Fruit fly (Drosophila melanogaster): ENCODE measurements around the gene CG7567.

The CG7567 gene

DNA sequence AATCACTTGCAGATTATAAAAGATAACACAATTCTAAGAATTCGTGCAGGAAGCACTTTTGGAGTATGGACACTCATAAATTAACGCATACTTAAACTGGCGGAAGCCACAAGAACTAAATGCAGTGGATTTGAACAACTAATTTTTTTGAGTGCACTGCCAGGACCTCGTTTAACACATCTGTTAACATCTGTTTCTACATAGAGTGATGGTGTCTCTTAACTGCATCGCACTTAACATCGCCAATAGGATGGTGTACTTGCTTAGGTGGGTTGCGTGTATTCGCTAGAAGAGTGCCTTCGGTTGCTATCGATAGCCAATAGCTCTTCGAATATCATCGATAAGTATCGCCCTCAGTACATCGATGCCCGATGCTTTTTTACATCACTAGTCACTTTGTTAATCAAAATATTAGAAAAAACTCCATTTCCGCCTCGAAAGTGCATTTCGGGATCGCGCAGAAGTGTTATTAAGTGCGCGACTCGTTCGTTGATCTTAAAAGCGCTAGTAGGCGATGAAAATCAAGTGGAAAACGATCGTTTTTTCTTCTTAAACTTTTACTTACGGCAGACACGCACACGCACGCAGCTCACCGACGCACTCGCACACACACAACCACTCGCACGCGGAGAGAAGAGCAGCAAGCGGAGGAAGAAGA, 3.7 kb upstream of the CG7567 start, which contains the start of gene alph (continued):
- TF ChIP-seq CG10267 (tag; optimal IDR thresholded peaks at IDR 0.05) (peak; percentile 62), Oli (tag; optimal IDR thresholded peaks at IDR 0.05) (peak; percentile 3), gcm (GFP tag; optimal IDR thresholded peaks at IDR 0.05) (no peak), Pdp1 (GFP tag; optimal IDR thresholded peaks at IDR 0.05) (peak in 1 of 2 experiments; percentile 81), gfzf (GFP tag; optimal IDR thresholded peaks at IDR 0.05) (peak; percentile 53), CG12104 (GFP tag; optimal IDR thresholded peaks at IDR 0.05) (no peak), HLH4C (GFP tag; IDR thresholded peaks at IDR 0.05; ENCODE audit: partially characterized antibody) (peak; percentile 96), CG16813 (GFP tag; IDR thresholded peaks at IDR 0.05; ENCODE audit: partially characterized antibody) (peak; percentile 99), Chrac-16 (GFP tag; optimal IDR thresholded peaks at IDR 0.05) (peak; percentile 39), CG2875 (GFP tag; optimal IDR thresholded peaks at IDR 0.05) (peak; percentile 43), oc (tag; optimal IDR thresholded peaks at IDR 0.05) (no peak), Bgb (GFP tag; IDR thresholded peaks at IDR 0.05; ENCODE audit: partially characterized antibody) (peak; percentile 99), Bteb2 (GFP tag; optimal IDR thresholded peaks at IDR 0.05) (peak; percentile 15), CG34422 (GFP tag; IDR thresholded peaks at IDR 0.05) (no peak), CG11398 (GFP tag; optimal IDR thresholded peaks at IDR 0.05) (peak; percentile 54), CG14014 (GFP tag; IDR thresholded peaks at IDR 0.05) (peak; percentile 10; the same call in 1 of the 2 replicates), disco-r (GFP tag; optimal IDR thresholded peaks at IDR 0.05) (no peak), esg (GFP tag; conservative IDR thresholded peaks at IDR 0.05) (no peak), kay (GFP tag; optimal IDR thresholded peaks at IDR 0.05) (no peak), CG31224 (GFP tag; IDR thresholded peaks at IDR 0.05) (peak; percentile 14; the same call in 1 of the 2 replicates), ranshi (GFP tag; IDR thresholded peaks at IDR 0.05) (0 out of 2 replicates have a peak, but pooled peaks have one; percentile 14)

DNA sequence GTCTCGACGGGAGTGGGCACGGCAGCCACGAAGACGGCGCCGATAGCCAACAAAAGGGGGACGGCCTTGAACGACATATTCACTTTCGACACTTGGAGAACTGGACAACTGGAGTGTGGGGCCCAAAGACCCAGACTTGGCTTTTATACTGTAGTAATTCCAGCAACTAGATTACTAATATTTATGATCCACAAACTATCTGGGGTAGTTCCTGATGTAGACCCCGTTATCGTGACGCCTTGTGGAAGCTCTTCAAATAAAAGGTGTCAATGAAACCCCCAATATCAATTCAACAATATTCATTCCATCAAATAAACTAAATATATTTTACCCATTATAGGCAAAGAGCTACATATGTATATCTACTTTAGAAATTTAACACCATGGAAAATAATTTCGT, 2.9 kb upstream of the CG7567 start, which contains the start of gene CG31041:
Gene CG31041, minus strand, starts transcription at position 101 of the 400 bp plus-strand sequence.
- TF ChIP-seq CG8281 (tag; optimal IDR thresholded peaks at IDR 0.05), result peak; percentile 35
- TF ChIP-seq CG10959 (GFP tag; IDR thresholded peaks at IDR 0.05), result no peak

DNA sequence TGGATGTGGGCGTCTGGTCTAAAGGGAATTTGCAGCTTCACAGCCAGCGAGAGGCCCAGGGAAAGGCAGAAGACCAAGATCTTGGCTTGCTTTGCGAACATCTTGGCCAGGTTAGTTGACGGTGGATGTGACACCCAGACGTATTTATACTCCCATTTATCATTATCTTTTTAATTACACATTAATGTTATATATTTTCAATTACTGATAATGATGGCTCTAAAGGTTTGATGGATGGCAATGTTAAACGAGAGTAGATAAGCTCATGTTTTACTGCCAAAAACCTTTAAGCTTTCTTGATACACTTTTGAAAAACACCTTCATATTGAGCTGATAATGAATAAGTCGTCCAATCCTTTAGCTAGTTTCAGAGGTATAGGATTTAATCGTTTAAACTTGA, 1.8 kb upstream of the CG7567 start, which contains the start of gene CG11470:
Gene CG11470, minus strand, starts transcription at position 101 of the 400 bp plus-strand sequence.
- TF ChIP-seq Optix (GFP tag; IDR thresholded peaks at IDR 0.05), result 0 out of 3 replicates have a peak, but pooled peaks have one; percentile 9
- no peak for TF ChIP-seq her (GFP tag; optimal IDR thresholded peaks at IDR 0.05)

DNA sequence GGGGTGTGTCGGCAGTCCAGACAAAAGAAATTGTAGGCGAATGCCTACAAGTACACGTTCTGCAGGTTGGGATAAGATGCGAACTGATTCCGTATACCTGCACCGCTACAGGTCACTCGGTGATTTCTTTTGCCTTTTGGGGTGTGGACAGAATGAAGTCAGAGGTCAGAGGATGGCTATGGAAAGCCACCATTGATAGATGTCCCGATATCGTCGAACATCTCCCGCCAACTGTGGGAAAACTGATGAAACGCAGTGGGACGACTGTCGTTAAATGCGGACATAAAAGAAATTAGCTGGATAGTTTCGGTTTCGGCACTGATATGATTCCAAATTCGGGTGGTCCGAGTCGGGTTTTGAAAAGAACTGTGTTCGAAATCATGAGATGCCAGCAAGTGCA, 1.2 kb downstream of the CG7567 start:
- TF ChIP-seq tll (GFP tag; optimal IDR thresholded peaks at IDR 0.05) (peak in 1 of 2 experiments; percentile 80), ind (GFP tag; optimal IDR thresholded peaks at IDR 0.05) (no peak), zen (tag; optimal IDR thresholded peaks at IDR 0.05) (peak; percentile 53)

DNA sequence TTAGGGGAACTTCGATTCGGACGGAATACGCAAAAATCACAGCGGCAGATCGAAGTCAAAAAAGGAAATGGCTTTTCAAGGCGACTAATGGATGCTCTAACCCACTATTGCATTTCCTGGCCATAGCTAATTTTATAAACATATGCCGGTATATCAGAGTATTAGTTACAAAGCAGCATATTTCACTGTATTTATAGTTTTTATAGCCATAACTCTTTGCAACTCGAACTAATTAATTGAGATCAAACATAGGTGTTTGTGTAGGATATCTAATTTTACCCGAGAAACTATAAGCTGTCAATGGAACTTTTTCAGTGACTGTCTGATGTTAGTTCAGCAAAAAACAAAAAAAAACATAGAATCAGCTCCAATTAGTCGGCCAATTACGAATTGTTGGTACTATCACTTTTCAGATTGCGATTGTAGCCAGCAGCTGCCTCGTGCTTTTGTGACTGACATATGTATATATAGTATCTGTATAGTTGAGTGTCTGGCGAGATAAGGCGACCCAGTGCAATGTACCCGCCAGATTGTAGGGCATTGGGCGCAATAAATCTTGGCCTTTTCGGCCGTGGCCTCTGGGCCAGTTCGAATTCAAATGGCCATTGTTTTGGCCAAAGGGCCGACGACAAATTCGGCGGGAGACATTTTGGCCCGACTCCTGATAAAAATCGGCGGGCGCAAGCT, 2.7 kb downstream of the CG7567 start:
- TF ChIP-seq Rfx (GFP tag; IDR thresholded peaks at IDR 0.05), result no peak
- TF ChIP-seq Med (GFP tag), result peak; percentile 32
- no peak for TF ChIP-seq Tbp (GFP tag; optimal IDR thresholded peaks at IDR 0.05)
- TF ChIP-seq CG4820 (GFP tag; optimal IDR thresholded peaks at IDR 0.05), result no peak
- TF ChIP-seq crol (GFP tag; IDR thresholded peaks at IDR 0.05), result no peak
- TF ChIP-seq ems (GFP tag; optimal IDR thresholded peaks at IDR 0.05), result no peak
- TF ChIP-seq CG30403 (GFP tag; optimal IDR thresholded peaks at IDR 0.05), result no peak
- no peak for TF ChIP-seq CG7987 (GFP tag; optimal IDR thresholded peaks at IDR 0.05)
- no peak for TF ChIP-seq esg (GFP tag; conservative IDR thresholded peaks at IDR 0.05)
- no peak for TF ChIP-seq Dref (GFP tag; IDR thresholded peaks at IDR 0.05)
- no peak for TF ChIP-seq CG9876 (GFP tag; optimal IDR thresholded peaks at IDR 0.05)
- no peak for TF ChIP-seq Dll (GFP tag; IDR thresholded peaks at IDR 0.05; ENCODE audit: partially characterized antibody)
- no peak for TF ChIP-seq Atf-2 (GFP tag; optimal IDR thresholded peaks at IDR 0.05)
- peak; percentile 55 for TF ChIP-seq D19A (tag; optimal IDR thresholded peaks at IDR 0.05)
- no peak for TF ChIP-seq CG3065 (GFP tag; optimal IDR thresholded peaks at IDR 0.05)
- TF ChIP-seq CG18476 (GFP tag; optimal IDR thresholded peaks at IDR 0.05), result no peak
